Fruit fly (Drosophila melanogaster) whole organism, embryonic: Measurements from ENCODE around the gene Gr61a.

ENCODE experiments used
- B-H2 ChIP-seq: fragments of 200-800 bp; sonication (Bioruptor generic); optimal IDR thresholded peaks from 2 replicates; lab custom pipeline; 2018; ENCODE audit warnings: missing biosample characterization, mild to moderate bottlenecking, missing genetic modification characterization
- Bdp1 ChIP-seq: fragments of 200-800 bp; sonication (Bioruptor generic); optimal IDR thresholded peaks from 3 replicates; lab custom pipeline; 2016; ENCODE audit warnings: missing biosample characterization, missing genetic modification characterization
- CG12659 ChIP-seq: fragments of 200-800 bp; sonication (Bioruptor generic); optimal IDR thresholded peaks from 3 replicates; lab custom pipeline; 2017; ENCODE audit warnings: mild to moderate bottlenecking, missing biosample characterization, missing genetic modification reagents, missing genetic modification characterization
- CG1603 ChIP-seq: fragments of 200-800 bp; sonication (Bioruptor generic); optimal IDR thresholded peaks from 2 replicates; lab custom pipeline; 2019; ENCODE audit warnings: missing biosample characterization, mild to moderate bottlenecking, missing genetic modification characterization, moderate library complexity
- CG17328 ChIP-seq: fragments of 200-800 bp; sonication (Bioruptor generic); IDR thresholded peaks from 2 replicates; pipeline ENCODE4 v1.3.6; 2022; ENCODE audit warnings: missing biosample characterization, missing genetic modification characterization
- CG18619 ChIP-seq: fragments of 200-800 bp; sonication (Bioruptor generic); optimal IDR thresholded peaks from 3 replicates; lab custom pipeline; 2017; ENCODE audit warnings: missing biosample characterization, mild to moderate bottlenecking, missing genetic modification characterization
- CG2889 ChIP-seq: fragments of 200-800 bp; sonication (Bioruptor generic); IDR thresholded peaks from 3 replicates; pipeline ENCODE4 v1.3.6; 2022; ENCODE audit warnings: missing biosample characterization, missing genetic modification characterization
- CG31224 ChIP-seq: fragments of 200-800 bp; sonication (Bioruptor generic); IDR thresholded peaks from 2 replicates; pipeline ENCODE4 v1.3.6; 2022; ENCODE audit warnings: missing biosample characterization, missing genetic modification characterization
- CG31441 ChIP-seq: fragments of 200-800 bp; sonication (Bioruptor generic); IDR thresholded peaks from 2 replicates; pipeline ENCODE4 v1.3.6; 2022; ENCODE audit warnings: missing biosample characterization, missing genetic modification characterization
- CG4617 ChIP-seq: fragments of 200-800 bp; sonication (Bioruptor generic); optimal IDR thresholded peaks from 3 replicates; lab custom pipeline; 2016; ENCODE audit warnings: missing biosample characterization, missing genetic modification characterization, borderline replicate concordance
- CG5953 ChIP-seq: fragments of 200-800 bp; sonication (Bioruptor generic); IDR thresholded peaks from 2 replicates; pipeline ENCODE4 v1.3.6; 2022; ENCODE audit warnings: missing biosample characterization, missing genetic modification characterization
- CG6272 ChIP-seq: fragments of 200-800 bp; sonication (Bioruptor generic); IDR thresholded peaks from 2 replicates; pipeline ENCODE4 v1.3.6; 2022; ENCODE audit warnings: missing biosample characterization, missing genetic modification characterization
- CG6654 ChIP-seq: fragments of 200-800 bp; sonication (Bioruptor generic); optimal IDR thresholded peaks from 2 replicates; lab custom pipeline; 2017; ENCODE audit warnings: missing biosample characterization, mild to moderate bottlenecking, missing genetic modification characterization
- CG6683 ChIP-seq: fragments of 200-800 bp; sonication (Bioruptor generic); optimal IDR thresholded peaks from 2 replicates; lab custom pipeline; 2017; ENCODE audit warnings: missing biosample characterization, mild to moderate bottlenecking, missing genetic modification characterization, missing genetic modification reagents
- CG8290 ChIP-seq, 3 experiments: fragments of 200-800 bp; sonication (Bioruptor generic); optimal IDR thresholded peaks; 2 replicates each; lab custom pipeline; 2016 to 2019; ENCODE audit warnings: missing biosample characterization in 3 of 3, missing genetic modification characterization in 3 of 3, mild to moderate bottlenecking in 2 of 3, moderate library complexity in 1 of 3
- CG8765 ChIP-seq: fragments of 200-800 bp; sonication (Bioruptor generic); IDR thresholded peaks from 2 replicates; pipeline ENCODE4 v1.3.6; 2022; ENCODE audit warnings: missing biosample characterization, missing genetic modification characterization
- CG9437 ChIP-seq: fragments of 200-800 bp; sonication (Bioruptor generic); optimal IDR thresholded peaks from 2 replicates; lab custom pipeline; 2018; ENCODE audit warnings: missing biosample characterization, mild to moderate bottlenecking, missing genetic modification characterization
- CG9876 ChIP-seq: fragments of 200-800 bp; sonication (Bioruptor generic); optimal IDR thresholded peaks from 2 replicates; lab custom pipeline; 2016; ENCODE audit warnings: missing biosample characterization, missing genetic modification characterization
- CkIIα-i1 ChIP-seq: fragments of 200-800 bp; sonication (Bioruptor generic); IDR thresholded peaks from 2 replicates; pipeline ENCODE4 v1.3.6; 2022; ENCODE audit warnings: missing biosample characterization, missing genetic modification characterization
- Dad ChIP-seq: fragments of 200-800 bp; sonication (Bioruptor generic); optimal IDR thresholded peaks from 3 replicates; lab custom pipeline; 2016; ENCODE audit warnings: missing biosample characterization, missing genetic modification characterization
- Ets65A ChIP-seq: fragments of 200-800 bp; sonication (Bioruptor generic); peaks from one replicate; lab custom pipeline; 2016; ENCODE audit warnings: missing biosample characterization, missing genetic modification characterization
- Fer3 ChIP-seq: fragments of 200-800 bp; sonication (Bioruptor generic); optimal IDR thresholded peaks from 2 replicates; lab custom pipeline; 2018; ENCODE audit warnings: missing biosample characterization, mild to moderate bottlenecking, missing genetic modification characterization, moderate library complexity
- HmgD ChIP-seq: fragments of 200-800 bp; sonication (Bioruptor generic); optimal IDR thresholded peaks from 3 replicates; lab custom pipeline; 2016; ENCODE audit warnings: missing biosample characterization, missing genetic modification characterization
- MTF-1 ChIP-seq: fragments of 200-800 bp; sonication (Bioruptor generic); optimal IDR thresholded peaks from 2 replicates; lab custom pipeline; 2018; ENCODE audit warnings: missing biosample characterization, mild to moderate bottlenecking, missing genetic modification characterization, borderline replicate concordance
- NFAT ChIP-seq: fragments of 200-800 bp; sonication (Bioruptor generic); IDR thresholded peaks from 2 replicates; pipeline ENCODE4 v1.3.6; 2022; ENCODE audit warnings: missing biosample characterization, missing genetic modification characterization
- Nf-YA ChIP-seq: fragments of 200-800 bp; sonication (Bioruptor generic); IDR thresholded peaks from 2 replicates; pipeline ENCODE4 v1.3.6; 2022; ENCODE audit warnings: missing biosample characterization, missing genetic modification characterization
- PHDP ChIP-seq: fragments of 200-800 bp; sonication (Bioruptor generic); optimal IDR thresholded peaks from 3 replicates; lab custom pipeline; 2018; ENCODE audit warnings: missing biosample characterization, mild to moderate bottlenecking, missing genetic modification characterization, moderate library complexity
- Ravus ChIP-seq: fragments of 200-800 bp; sonication (Bioruptor generic); IDR thresholded peaks from 2 replicates; pipeline ENCODE4 v1.3.6; 2022; ENCODE audit warnings: missing biosample characterization, missing genetic modification characterization
- Rx ChIP-seq: fragments of 200-800 bp; sonication (Bioruptor generic); IDR thresholded peaks from 2 replicates; pipeline ENCODE4 v1.3.6; 2022; ENCODE audit warnings: missing biosample characterization, missing genetic modification characterization
- Tbp ChIP-seq: fragments of >200 bp; optimal IDR thresholded peaks from 2 replicates; lab custom pipeline; 2018; ENCODE audit warnings: missing biosample characterization, missing genetic modification characterization
- bbx ChIP-seq: fragments of 200-800 bp; sonication (Bioruptor generic); IDR thresholded peaks from 2 replicates; pipeline ENCODE4 v1.3.6; 2022; ENCODE audit warnings: missing biosample characterization, missing genetic modification characterization; ENCODE audit not compliant: partially characterized antibody
- br ChIP-seq: fragments of >200 bp; optimal IDR thresholded peaks from 2 replicates; lab custom pipeline; 2017
- btn ChIP-seq: fragments of 200-800 bp; sonication (Bioruptor generic); optimal IDR thresholded peaks from 2 replicates; lab custom pipeline; 2016; ENCODE audit warnings: missing biosample characterization, missing genetic modification characterization
- chm ChIP-seq: fragments of 200-800 bp; sonication (Bioruptor generic); IDR thresholded peaks from 2 replicates; pipeline ENCODE4 v1.3.6; 2022; ENCODE audit warnings: missing biosample characterization, missing genetic modification characterization
- croc ChIP-seq: fragments of 200-800 bp; sonication (Bioruptor generic); conservative IDR thresholded peaks from 3 replicates; pipeline ENCODE4 v1.3.6; 2022; ENCODE audit warnings: missing biosample characterization, missing genetic modification characterization
- crol ChIP-seq: fragments of 200-800 bp; sonication (Bioruptor generic); IDR thresholded peaks from 2 replicates; pipeline ENCODE4 v1.3.6; 2022; ENCODE audit warnings: missing biosample characterization, missing genetic modification characterization
- gcm2 ChIP-seq: fragments of 200-800 bp; sonication (Bioruptor generic); optimal IDR thresholded peaks from 2 replicates; lab custom pipeline; 2016; ENCODE audit warnings: missing biosample characterization, missing genetic modification characterization
- gem ChIP-seq: fragments of 200-800 bp; sonication (Bioruptor generic); optimal IDR thresholded peaks from 2 replicates; lab custom pipeline; 2019; ENCODE audit warnings: missing biosample characterization, mild to moderate bottlenecking, missing genetic modification characterization, moderate library complexity
- gsb-n ChIP-seq: fragments of 200-800 bp; sonication (Bioruptor generic); optimal IDR thresholded peaks from 3 replicates; lab custom pipeline; 2018; ENCODE audit warnings: missing biosample characterization, mild to moderate bottlenecking, missing genetic modification characterization
- jumu ChIP-seq: fragments of 200-800 bp; sonication (Bioruptor generic); optimal IDR thresholded peaks from 3 replicates; lab custom pipeline; 2016; ENCODE audit warnings: missing biosample characterization, missing genetic modification characterization
- kay ChIP-seq: fragments of 200-800 bp; sonication (Bioruptor generic); optimal IDR thresholded peaks from 2 replicates; lab custom pipeline; 2016; ENCODE audit warnings: missing biosample characterization, missing genetic modification characterization
- knrl ChIP-seq: fragments of 200-800 bp; sonication (Bioruptor generic); IDR thresholded peaks from 3 replicates; pipeline ENCODE4 v1.3.6; 2022; ENCODE audit warnings: missing biosample characterization, missing genetic modification characterization; ENCODE audit not compliant: partially characterized antibody
- lbe ChIP-seq: fragments of 200-800 bp; sonication (Bioruptor generic); optimal IDR thresholded peaks from 2 replicates; lab custom pipeline; 2016; ENCODE audit warnings: missing biosample characterization, mild to moderate bottlenecking, missing genetic modification characterization
- luna ChIP-seq: fragments of 200-800 bp; sonication (Bioruptor generic); optimal IDR thresholded peaks from 2 replicates; lab custom pipeline; 2016; ENCODE audit warnings: missing biosample characterization, missing genetic modification characterization
- repo ChIP-seq: fragments of 200-800 bp; sonication (Bioruptor generic); optimal IDR thresholded peaks from 2 replicates; lab custom pipeline; 2016; ENCODE audit warnings: missing biosample characterization, missing genetic modification characterization
- rib ChIP-seq: fragments of 200-800 bp; sonication (Bioruptor generic); IDR thresholded peaks from 2 replicates; pipeline ENCODE4 v1.3.6; 2022; ENCODE audit warnings: missing biosample characterization, missing genetic modification characterization
- ro ChIP-seq: fragments of 200-800 bp; sonication (Bioruptor generic); IDR thresholded peaks from 2 replicates; pipeline ENCODE4 v1.3.6; 2022; ENCODE audit warnings: missing biosample characterization, missing genetic modification characterization
- slou ChIP-seq: fragments of 200-800 bp; sonication (Bioruptor generic); optimal IDR thresholded peaks from 3 replicates; lab custom pipeline; 2016; ENCODE audit warnings: missing biosample characterization, missing genetic modification characterization
- ssp ChIP-seq: fragments of 200-800 bp; sonication (Bioruptor generic); IDR thresholded peaks from 2 replicates; pipeline ENCODE4 v1.3.6; 2022; ENCODE audit warnings: missing biosample characterization, missing genetic modification characterization
- trem ChIP-seq: fragments of 200-800 bp; optimal IDR thresholded peaks from 3 replicates; lab custom pipeline; 2019; ENCODE audit warnings: missing biosample characterization, mild to moderate bottlenecking, missing genetic modification characterization, moderate library complexity
- vvl ChIP-seq: fragments of 200-800 bp; sonication (Bioruptor generic); IDR thresholded peaks from 2 replicates; pipeline ENCODE4 v1.3.6; 2022; ENCODE audit warnings: missing biosample characterization, missing genetic modification characterization

The Gr61a gene

dm6 chr3L:819297-819886 lies 21.9 kb upstream of the Gr61a start (continued):
- TF ChIP-seq CG17328: peak; percentile 97
- peak; percentile 73; the same call in 2 of the 3 replicates for TF ChIP-seq croc (GFP tag; lab: Robert Waterston, UW)
- peak; percentile 93 for TF ChIP-seq CG1603 (tag; lab: Kevin White, UChicago)
- TF ChIP-seq Dad (GFP tag; lab: Kevin White, UChicago): peak; percentile 84
- peak; percentile 95 for TF ChIP-seq CG5953 (GFP tag; lab: Robert Waterston, UW)
- TF ChIP-seq kay (GFP tag; lab: Kevin White, UChicago): peak; percentile 47
- TF ChIP-seq trem: peak; percentile 16
- TF ChIP-seq Ets65A (GFP tag; lab: Kevin White, UChicago): peak; percentile 97
- TF ChIP-seq PHDP (tag; lab: Kevin White, UChicago): peak; percentile 86
- peak; percentile 64 for TF ChIP-seq B-H2 (GFP tag; lab: Kevin White, UChicago)
- TF ChIP-seq Tbp (GFP tag; lab: Kevin White, UChicago): no peak
- TF ChIP-seq CG9437 (GFP tag; lab: Kevin White, UChicago): peak; percentile 71
- peak; percentile 79 for TF ChIP-seq MTF-1
- TF ChIP-seq NFAT (GFP tag; lab: Robert Waterston, UW): peak; percentile 93
- TF ChIP-seq gsb-n (tag; lab: Kevin White, UChicago): peak; percentile 73
- TF ChIP-seq CG8290 (GFP tag; optimal IDR thresholded peaks at IDR 0.05; lab: Kevin White, UChicago): peak; percentile 41
- TF ChIP-seq CG8290 (tag; optimal IDR thresholded peaks at IDR 0.05; lab: Kevin White, UChicago): peak in 1 of 2 experiments; percentile 97
- TF ChIP-seq vvl (GFP tag; lab: Robert Waterston, UW): peak; percentile 97
- TF ChIP-seq Rx: peak; percentile 92
- peak; percentile 84 for TF ChIP-seq CG12659 (GFP tag; lab: Kevin White, UChicago)
- peak; percentile 88 for TF ChIP-seq gem (tag; lab: Kevin White, UChicago)
- peak; percentile 88 for TF ChIP-seq CG2889 (GFP tag; lab: Robert Waterston, UW)
- TF ChIP-seq gcm2 (GFP tag; lab: Kevin White, UChicago): peak; percentile 89
- TF ChIP-seq crol (GFP tag; lab: Robert Waterston, UW): peak; percentile 35; the same call in 1 of the 2 replicates
- TF ChIP-seq CkIIα-i1 (GFP tag; lab: Robert Waterston, UW): no peak
- TF ChIP-seq ro (GFP tag; lab: Robert Waterston, UW): peak; percentile 71
- peak; percentile 30 for TF ChIP-seq HmgD
- peak; percentile 26 for TF ChIP-seq slou (GFP tag; lab: Kevin White, UChicago)
- TF ChIP-seq CG31224 (GFP tag; lab: Robert Waterston, UW): peak; percentile 83
- TF ChIP-seq bbx: no peak
- TF ChIP-seq CG4617: peak; percentile 81
- TF ChIP-seq Ravus (GFP tag; lab: Robert Waterston, UW): peak; percentile 44
- peak; percentile 88 for TF ChIP-seq rib
- peak; percentile 62 for TF ChIP-seq Bdp1
- peak; percentile 86 for TF ChIP-seq CG6272 (GFP tag; lab: Robert Waterston, UW)
- no peak for TF ChIP-seq knrl (GFP tag; lab: Robert Waterston, UW)
- TF ChIP-seq btn (GFP tag; lab: Kevin White, UChicago): peak; percentile 79
- peak; percentile 58 for TF ChIP-seq CG6683
- TF ChIP-seq Nf-YA (GFP tag; lab: Robert Waterston, UW): peak; percentile 87
- TF ChIP-seq br: no peak
- peak; percentile 82 for TF ChIP-seq ssp (GFP tag; lab: Robert Waterston, UW)
- peak; percentile 75 for TF ChIP-seq CG31441 (GFP tag; lab: Robert Waterston, UW)
- peak; percentile 85 for TF ChIP-seq Fer3 (tag; lab: Kevin White, UChicago)
- TF ChIP-seq luna (GFP tag; lab: Kevin White, UChicago): no peak
- TF ChIP-seq CG8765 (GFP tag; lab: Robert Waterston, UW): peak; percentile 49
- TF ChIP-seq lbe (GFP tag; lab: Kevin White, UChicago): no peak
- TF ChIP-seq CG9876 (GFP tag; lab: Kevin White, UChicago): peak; percentile 69
- peak; percentile 80 for TF ChIP-seq CG18619 (GFP tag; lab: Kevin White, UChicago)
- TF ChIP-seq jumu (GFP tag; lab: Kevin White, UChicago): peak; percentile 88
- TF ChIP-seq repo (GFP tag; lab: Kevin White, UChicago): peak; percentile 84
- TF ChIP-seq CG6654 (GFP tag; lab: Kevin White, UChicago): peak; percentile 48
- peak; percentile 96 for TF ChIP-seq chm
